Worm (Caenorhabditis elegans): ENCODE data around the gene F55D1.1.

Gene F55D1.1

DNA sequence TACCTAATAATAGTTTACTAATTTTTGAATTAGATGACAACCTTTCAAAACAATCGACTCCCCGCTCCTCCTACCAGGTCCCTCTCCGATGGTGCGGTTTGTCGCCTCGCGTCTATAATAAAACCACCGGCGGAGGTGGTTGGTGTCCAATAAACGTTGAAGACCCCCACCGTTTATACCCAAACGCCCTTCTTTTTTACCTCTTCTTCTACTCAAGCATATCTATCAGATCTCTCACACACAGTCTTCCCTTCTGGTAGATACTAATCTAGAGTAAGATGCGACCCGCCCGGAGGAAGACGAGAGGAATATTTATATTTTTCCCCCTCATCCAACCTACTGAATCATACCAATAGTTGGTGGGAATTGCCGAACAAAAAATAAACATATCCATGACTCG, 10.8 kb upstream of the F55D1.1 start:
- TF ChIP-seq grh-1 (GFP tag; IDR thresholded peaks at IDR 0.05), result no peak
- no peak for TF ChIP-seq lir-3 (tag; optimal IDR thresholded peaks at IDR 0.05; ENCODE audit: poor library complexity)
- no peak for TF ChIP-seq lin-13 (GFP tag; optimal IDR thresholded peaks at IDR 0.05)
- TF ChIP-seq blmp-1 (tag; optimal IDR thresholded peaks at IDR 0.05), result peak; percentile 1
- no peak for TF ChIP-seq fkh-4 (tag; optimal IDR thresholded peaks at IDR 0.05; ENCODE audit: borderline replicate concordance)
- TF ChIP-seq ceh-8 (GFP tag; optimal IDR thresholded peaks at IDR 0.05), result no peak
- TF ChIP-seq pax-3 (tag; optimal IDR thresholded peaks at IDR 0.05), result no peak
- no peak for TF ChIP-seq sup-37 (GFP tag; optimal IDR thresholded peaks at IDR 0.05)
- TF ChIP-seq ceh-82 (tag; optimal IDR thresholded peaks at IDR 0.05), result no peak
- TF ChIP-seq elt-3 (tag; optimal IDR thresholded peaks at IDR 0.05), result no peak
- TF ChIP-seq ceh-90 (tag; optimal IDR thresholded peaks at IDR 0.05), result no peak
- no peak for TF ChIP-seq jun-1 (tag; optimal IDR thresholded peaks at IDR 0.05)
- TF ChIP-seq tbx-2 (tag; optimal IDR thresholded peaks at IDR 0.05), result no peak
- no peak for TF ChIP-seq unc-30 (tag; optimal IDR thresholded peaks at IDR 0.05)
- TF ChIP-seq nhr-20 (tag; optimal IDR thresholded peaks at IDR 0.05), result peak; percentile 0
- no peak for TF ChIP-seq fkh-10 (GFP tag; optimal IDR thresholded peaks at IDR 0.05)
- TF ChIP-seq nhr-11 (tag; optimal IDR thresholded peaks at IDR 0.05), result no peak
- no peak for TF ChIP-seq skn-1 (tag; optimal IDR thresholded peaks at IDR 0.05)
- TF ChIP-seq aha-1 (tag; optimal IDR thresholded peaks at IDR 0.05), result no peak
- no peak for TF ChIP-seq unc-86 (tag; optimal IDR thresholded peaks at IDR 0.05)
- TF ChIP-seq lin-39 (tag; optimal IDR thresholded peaks at IDR 0.05), result no peak
- no peak for TF ChIP-seq nhr-77 (tag; optimal IDR thresholded peaks at IDR 0.05)
- no peak for TF ChIP-seq alr-1 (tag; optimal IDR thresholded peaks at IDR 0.05; ENCODE audit: borderline replicate concordance)
- no peak for TF ChIP-seq efl-1 (optimal IDR thresholded peaks at IDR 0.05)
- TF ChIP-seq efl-1 (GFP tag; optimal IDR thresholded peaks at IDR 0.05 in 1 of 2), result peak in 1 of 2 experiments; percentile 77
- TF ChIP-seq dpl-1 (GFP tag; optimal IDR thresholded peaks at IDR 0.05), result no peak
- no peak for TF ChIP-seq C34B4.2 (tag; optimal IDR thresholded peaks at IDR 0.05)
- peak; percentile 72 for TF ChIP-seq nhr-85 (tag)
- no peak for TF ChIP-seq nhr-47 (tag; optimal IDR thresholded peaks at IDR 0.05)
- no peak for TF ChIP-seq pag-3 (tag; optimal IDR thresholded peaks at IDR 0.05; ENCODE audit: borderline replicate concordance, insufficient read depth)
- TF ChIP-seq tlp-1 (tag; optimal IDR thresholded peaks at IDR 0.05), result no peak
- peak; percentile 6 for TF ChIP-seq lin-14 (GFP tag; optimal IDR thresholded peaks at IDR 0.05)
- no peak for TF ChIP-seq unc-62 (GFP tag; optimal IDR thresholded peaks at IDR 0.05)
- no peak for TF ChIP-seq Y116A8C.19 (tag; optimal IDR thresholded peaks at IDR 0.05; ENCODE audit: borderline replicate concordance)
- TF ChIP-seq dsc-1 (tag; optimal IDR thresholded peaks at IDR 0.05), result no peak
- TF ChIP-seq F16B12.6 (tag; optimal IDR thresholded peaks at IDR 0.05), result no peak
- TF ChIP-seq hlh-17 (GFP tag; optimal IDR thresholded peaks at IDR 0.05; ENCODE audit: borderline replicate concordance), result no peak
- peak in 1 of 2 experiments; percentile 6 for TF ChIP-seq lsy-2 (tag; optimal IDR thresholded peaks at IDR 0.05)

DNA sequence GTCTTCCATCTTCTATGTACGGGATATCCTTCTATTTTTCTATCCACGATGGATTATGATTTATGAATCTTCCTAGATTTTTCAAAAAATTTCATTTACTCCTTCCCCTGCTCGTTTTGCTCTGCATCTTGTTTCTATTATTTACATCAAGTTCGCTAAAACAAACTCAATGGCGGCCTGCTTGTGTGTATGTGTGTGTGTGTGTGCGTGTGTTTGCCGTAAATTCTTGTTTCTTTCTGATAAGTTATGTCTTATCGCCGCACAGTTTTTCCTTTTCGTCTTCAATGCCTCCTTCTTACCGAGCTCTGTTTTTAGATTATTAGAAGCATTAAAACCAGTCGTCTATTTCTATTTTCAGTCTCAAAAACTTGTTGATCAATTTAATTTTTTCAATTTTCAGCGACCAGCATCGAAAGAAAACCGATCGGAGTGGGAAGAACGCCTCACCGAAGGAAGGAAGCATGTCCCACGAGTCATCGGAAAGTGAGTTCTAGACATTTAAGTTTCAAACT, 10.3 kb upstream of the F55D1.1 start, which contains the start of gene dlg-1:
Gene dlg-1 (plus strand): TSS at position 401 of the 512 bp plus-strand sequence.
- TF ChIP-seq efl-1 (optimal IDR thresholded peaks at IDR 0.05) (no peak), efl-1 (GFP tag; optimal IDR thresholded peaks at IDR 0.05 in 1 of 2) (peak in 1 of 2 experiments; percentile 7), mdl-1 (tag; optimal IDR thresholded peaks at IDR 0.05) (peak in 1 of 2 experiments; percentile 8), swsn-7 (tag; optimal IDR thresholded peaks at IDR 0.05) (no peak), unc-130 (tag; optimal IDR thresholded peaks at IDR 0.05) (no peak)
